Worm (Caenorhabditis elegans) whole organism, late embryonic: ENCODE data around the gene M6.11.

Experiments used
- C38D4.7 ChIP-seq: fragments of 200-800 bp; sonication (Bioruptor generic); optimal IDR thresholded peaks from 2 replicates; lab custom pipeline; 2018; ENCODE audit warnings: mild to moderate bottlenecking, missing genetic modification characterization, moderate library complexity, missing compliant biosample characterization
- ahr-1 ChIP-seq: sonication (generic microtip); optimal IDR thresholded peaks from 2 replicates; lab custom pipeline; 2016; ENCODE audit warnings: missing genetic modification characterization, missing compliant biosample characterization
- eyg-1 ChIP-seq: sonication (generic microtip); optimal IDR thresholded peaks from 2 replicates; lab custom pipeline; 2016; ENCODE audit warnings: missing genotype, missing genetic modification characterization, missing compliant biosample characterization
- fax-1 ChIP-seq: sonication (generic microtip); optimal IDR thresholded peaks from 2 replicates; lab custom pipeline; 2016; ENCODE audit warnings: missing genotype, missing genetic modification characterization, missing compliant biosample characterization
- fkh-10 ChIP-seq: fragments of 150-350 bp; optimal IDR thresholded peaks from 2 replicates; lab custom pipeline; 2014; ENCODE audit warnings: missing biosample characterization, missing genetic modification reagents, missing genetic modification characterization
- gmeb-2 ChIP-seq: sonication (generic microtip); optimal IDR thresholded peaks from 2 replicates; lab custom pipeline; 2016; ENCODE audit warnings: missing genetic modification characterization, inconsistent platforms, missing compliant biosample characterization
- lin-11 ChIP-seq: fragments of 200-800 bp; sonication (Bioruptor generic); optimal IDR thresholded peaks from 2 replicates; lab custom pipeline; 2018; ENCODE audit warnings: mild to moderate bottlenecking, missing genetic modification characterization, missing compliant biosample characterization
- pax-1 ChIP-seq: fragments of 150-350 bp; optimal IDR thresholded peaks from 2 replicates; lab custom pipeline; 2014; ENCODE audit warnings: missing biosample characterization, missing genetic modification characterization
- pha-4 ChIP-seq: fragments of 150-350 bp; optimal IDR thresholded peaks from 2 replicates; lab custom pipeline; 2018; ENCODE audit warnings: missing biosample characterization, missing genetic modification reagents, missing genetic modification characterization
- pqm-1 ChIP-seq: sonication (generic microtip); optimal IDR thresholded peaks from 2 replicates; lab custom pipeline; 2016; ENCODE audit warnings: missing genetic modification characterization, missing compliant biosample characterization
- rnt-1 ChIP-seq: sonication (generic microtip); optimal IDR thresholded peaks from 2 replicates; lab custom pipeline; 2016; ENCODE audit warnings: missing genetic modification characterization, missing compliant biosample characterization
- unc-3 ChIP-seq, 2 experiments: fragments of 200-800 bp in 1 of 2; sonication (Bioruptor generic) in 1 of 2; sonication (generic microtip) in 1 of 2; conservative IDR thresholded peaks in 1 of 2; optimal IDR thresholded peaks in 1 of 2; 2 replicates each; pipeline versions ENCODE4 v1.3.6 to Lab custom; 2016 to 2022; ENCODE audit warnings: missing compliant biosample characterization in 2 of 2, missing genetic modification characterization in 2 of 2, missing genetic modification reagents in 1 of 2
- unc-42 ChIP-seq: sonication (generic microtip); optimal IDR thresholded peaks from 2 replicates; lab custom pipeline; 2016; ENCODE audit warnings: missing genotype, missing genetic modification characterization, missing compliant biosample characterization

- TF ChIP-seq gmeb-2 (tag; lab: Kevin White, UChicago) (no peak), fkh-10 (GFP tag; lab: Kevin White, UChicago) (no peak), ahr-1 (tag; lab: Kevin White, UChicago) (no peak), lin-11 (tag; lab: Kevin White, UChicago) (no peak), pax-1 (tag; lab: Kevin White, UChicago) (no peak), eyg-1 (tag; lab: Kevin White, UChicago) (no peak), C38D4.7 (no peak), unc-42 (no peak), pqm-1 (tag; lab: Kevin White, UChicago) (no peak), pha-4 (tag; lab: Kevin White, UChicago) (no peak), rnt-1 (tag; lab: Kevin White, UChicago) (no peak), unc-3 (GFP tag; conservative IDR thresholded peaks at IDR 0.05; lab: Robert Waterston, UW) (no peak), unc-3 (tag; optimal IDR thresholded peaks at IDR 0.05; lab: Kevin White, UChicago) (no peak), fax-1 (no peak)
Observed at ce11 chrX:642817-643216, 1.5 kb upstream of the M6.11 start.
